Worm (Caenorhabditis elegans): ENCODE measurements around the gene nas-12.

nas-12 gene

DNA sequence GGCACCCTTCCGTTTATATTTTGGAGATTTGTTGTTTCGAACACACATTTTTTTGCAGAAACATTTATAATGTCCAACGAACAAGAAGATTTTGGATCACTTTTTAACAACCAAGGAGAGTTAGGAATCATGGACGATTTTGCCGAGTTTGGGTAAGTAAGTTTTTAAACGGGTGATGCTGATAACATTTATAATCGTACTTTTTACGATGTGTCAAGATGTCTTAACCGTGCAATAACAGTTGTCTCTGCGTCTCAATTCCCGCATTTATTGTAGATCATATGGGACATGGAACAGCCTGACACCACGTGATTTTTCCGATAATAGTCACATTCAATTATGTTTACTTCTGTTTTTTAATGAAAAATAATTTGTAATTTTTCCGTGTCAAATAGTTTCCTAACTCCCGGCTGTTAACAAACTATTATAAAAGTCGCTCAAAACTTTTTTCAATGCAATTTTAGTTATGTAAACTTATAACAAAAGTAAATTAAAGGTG lies 26.8 kb downstream of the nas-12 start, which contains the start of gene daf-14:
Gene daf-14, plus strand, starts transcription at position 51 of the 499 bp plus-strand sequence.
- no peak for TF ChIP-seq hnd-1 (tag; optimal IDR thresholded peaks at IDR 0.05)
- TF ChIP-seq sea-1 (GFP tag; conservative IDR thresholded peaks at IDR 0.05), result no peak
- TF ChIP-seq scrt-1 (GFP tag; IDR thresholded peaks at IDR 0.05), result no peak

DNA sequence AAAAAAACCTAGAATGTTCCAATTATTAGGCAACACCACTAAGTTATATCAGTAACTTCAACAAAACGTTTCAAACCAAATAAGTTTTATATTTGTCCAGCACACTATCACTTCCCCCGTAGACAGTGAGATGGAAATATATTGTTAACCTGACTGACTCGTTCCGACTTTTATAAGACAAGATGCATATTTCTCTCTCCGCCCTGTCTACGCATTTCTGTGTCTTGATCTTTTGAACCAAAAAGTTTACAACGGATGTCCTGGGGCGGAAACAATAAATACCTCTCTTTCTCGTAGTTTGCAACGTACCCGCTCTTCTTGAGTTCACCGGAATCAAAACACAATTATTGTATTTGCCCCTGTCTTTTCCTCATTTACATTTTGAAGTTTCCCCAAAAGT lies 27.4 kb downstream of the nas-12 start:
- no peak for TF ChIP-seq scrt-1 (GFP tag; IDR thresholded peaks at IDR 0.05)

DNA sequence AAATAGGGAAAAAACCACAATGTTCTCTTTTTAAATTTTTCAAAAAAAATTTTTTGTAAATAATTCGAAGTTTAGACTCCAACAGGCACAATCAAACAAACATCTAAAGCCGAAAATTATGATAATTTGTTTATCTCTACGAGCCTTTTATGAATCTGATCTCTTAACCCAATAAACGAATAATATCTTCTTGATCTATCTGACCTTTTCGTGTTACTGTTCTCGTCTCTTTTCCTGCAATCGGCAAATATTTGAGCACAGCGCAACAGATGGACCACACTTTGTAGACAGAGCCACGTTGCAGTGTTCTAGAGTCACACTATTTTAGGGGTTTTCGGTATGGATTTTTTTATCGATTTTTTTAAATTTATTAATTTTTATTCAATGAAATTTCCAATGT lies 27.9 kb downstream of the nas-12 start:
- TF ChIP-seq ceh-13 (GFP tag; optimal IDR thresholded peaks at IDR 0.05) (no peak), ama-1 (optimal IDR thresholded peaks at IDR 0.05) (no peak), F13C5.2 (tag; optimal IDR thresholded peaks at IDR 0.05) (no peak), scrt-1 (GFP tag; IDR thresholded peaks at IDR 0.05) (no peak), B0310.2 (tag; optimal IDR thresholded peaks at IDR 0.05) (no peak), aly-1 (tag; optimal IDR thresholded peaks at IDR 0.05) (no peak), tra-4 (tag; optimal IDR thresholded peaks at IDR 0.05) (no peak), flt-1 (GFP tag; IDR thresholded peaks at IDR 0.05) (no peak), pes-1 (GFP tag; IDR thresholded peaks at IDR 0.05) (no peak), ets-7 (tag; optimal IDR thresholded peaks at IDR 0.05) (no peak), hmbx-1 (tag; optimal IDR thresholded peaks at IDR 0.05) (no peak), hnd-1 (tag; optimal IDR thresholded peaks at IDR 0.05) (no peak), ceh-36 (tag; optimal IDR thresholded peaks at IDR 0.05) (no peak), hmg-4 (GFP tag; optimal IDR thresholded peaks at IDR 0.05) (no peak), sea-1 (GFP tag; conservative IDR thresholded peaks at IDR 0.05) (no peak), tbx-11 (GFP tag; IDR thresholded peaks at IDR 0.05) (no peak), tbx-37 (GFP tag; conservative IDR thresholded peaks at IDR 0.05) (no peak)

DNA sequence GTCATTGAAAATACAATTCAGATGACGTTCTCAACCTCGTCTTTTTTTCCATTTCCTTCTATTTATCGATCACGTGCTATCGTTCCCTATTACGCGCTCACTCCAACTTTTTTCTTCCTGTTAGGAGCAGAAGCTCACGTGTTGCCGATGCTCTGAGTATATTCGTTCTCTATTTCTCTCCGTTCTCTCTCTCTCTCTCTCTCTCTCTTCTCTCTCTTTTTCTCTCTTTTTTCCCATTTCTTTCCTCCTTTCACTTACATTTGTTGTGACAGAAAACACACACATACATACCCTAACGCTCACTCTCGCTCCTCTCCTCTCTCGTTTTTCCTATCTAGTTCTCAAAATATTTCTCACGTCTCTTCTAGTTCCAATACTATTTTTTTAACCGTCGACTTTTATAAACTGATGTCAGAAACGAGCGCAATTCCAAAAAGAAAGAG lies 28.5 kb downstream of the nas-12 start:
- no peak for TF ChIP-seq tbx-37 (GFP tag; conservative IDR thresholded peaks at IDR 0.05)
- no peak for TF ChIP-seq B0310.2 (tag; optimal IDR thresholded peaks at IDR 0.05)
- TF ChIP-seq flt-1 (GFP tag; IDR thresholded peaks at IDR 0.05), result no peak
- no peak for TF ChIP-seq tbx-11 (GFP tag; IDR thresholded peaks at IDR 0.05)
- no peak for TF ChIP-seq hmbx-1 (tag; optimal IDR thresholded peaks at IDR 0.05)
- TF ChIP-seq aly-1 (tag; optimal IDR thresholded peaks at IDR 0.05), result no peak
- TF ChIP-seq sea-1 (GFP tag; conservative IDR thresholded peaks at IDR 0.05), result no peak
- TF ChIP-seq F13C5.2 (tag; optimal IDR thresholded peaks at IDR 0.05), result no peak
- no peak for TF ChIP-seq scrt-1 (GFP tag; IDR thresholded peaks at IDR 0.05)
- no peak for TF ChIP-seq ceh-36 (tag; optimal IDR thresholded peaks at IDR 0.05)
- no peak for TF ChIP-seq ama-1 (optimal IDR thresholded peaks at IDR 0.05)
- no peak for TF ChIP-seq pes-1 (GFP tag; IDR thresholded peaks at IDR 0.05)
- TF ChIP-seq hnd-1 (tag; optimal IDR thresholded peaks at IDR 0.05), result no peak

DNA sequence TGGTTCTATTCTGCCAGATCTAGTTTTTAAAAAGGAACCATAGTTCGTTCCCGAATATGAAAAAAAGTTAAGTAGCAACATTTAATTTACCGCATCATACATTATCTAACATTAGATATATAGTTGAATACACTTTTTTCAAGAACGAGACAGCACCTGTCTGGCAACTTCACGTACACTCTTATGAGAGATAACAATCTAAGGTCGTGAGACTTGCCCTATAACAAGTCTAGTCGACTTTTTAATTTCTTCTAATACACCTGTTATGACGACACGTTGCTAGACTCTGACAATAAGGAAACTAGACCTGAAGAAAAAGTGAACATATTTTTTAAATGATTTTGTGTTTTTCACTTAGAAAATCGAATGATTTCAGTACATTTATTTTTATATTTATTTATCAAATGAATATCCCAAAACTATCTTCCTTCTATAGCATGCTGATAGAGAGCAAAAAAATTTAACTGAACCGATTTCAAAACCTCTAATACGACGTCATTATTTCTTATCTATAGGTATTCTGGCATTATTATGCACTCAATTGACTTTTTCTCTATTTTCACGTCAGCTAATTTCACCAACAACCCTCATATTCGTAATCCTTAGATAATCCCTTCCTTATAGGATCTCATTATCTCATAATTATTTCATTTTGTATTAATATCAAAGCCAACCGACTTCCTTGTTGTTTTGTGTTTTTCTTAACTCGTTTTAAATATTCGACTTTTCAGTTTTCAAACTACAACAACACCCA lies 29.2 kb downstream of the nas-12 start:
- TF ChIP-seq sea-1 (GFP tag; conservative IDR thresholded peaks at IDR 0.05), result no peak
- no peak for TF ChIP-seq pes-1 (GFP tag; IDR thresholded peaks at IDR 0.05)
- no peak for TF ChIP-seq ceh-13 (GFP tag; optimal IDR thresholded peaks at IDR 0.05)
- no peak for TF ChIP-seq ceh-36 (tag; optimal IDR thresholded peaks at IDR 0.05)
- TF ChIP-seq aly-1 (tag; optimal IDR thresholded peaks at IDR 0.05), result no peak
- no peak for TF ChIP-seq F13C5.2 (tag; optimal IDR thresholded peaks at IDR 0.05)
- TF ChIP-seq hmbx-1 (tag; optimal IDR thresholded peaks at IDR 0.05), result no peak
- TF ChIP-seq B0310.2 (tag; optimal IDR thresholded peaks at IDR 0.05), result no peak
- no peak for TF ChIP-seq ets-7 (tag; optimal IDR thresholded peaks at IDR 0.05)
- no peak for TF ChIP-seq hnd-1 (tag; optimal IDR thresholded peaks at IDR 0.05)
- TF ChIP-seq ama-1 (optimal IDR thresholded peaks at IDR 0.05), result no peak
- no peak for TF ChIP-seq hmg-4 (GFP tag; optimal IDR thresholded peaks at IDR 0.05)
- no peak for TF ChIP-seq flt-1 (GFP tag; IDR thresholded peaks at IDR 0.05)
- no peak for TF ChIP-seq tbx-11 (GFP tag; IDR thresholded peaks at IDR 0.05)
- no peak for TF ChIP-seq tra-4 (tag; optimal IDR thresholded peaks at IDR 0.05)
- no peak for TF ChIP-seq scrt-1 (GFP tag; IDR thresholded peaks at IDR 0.05)
- no peak for TF ChIP-seq tbx-37 (GFP tag; conservative IDR thresholded peaks at IDR 0.05)

DNA sequence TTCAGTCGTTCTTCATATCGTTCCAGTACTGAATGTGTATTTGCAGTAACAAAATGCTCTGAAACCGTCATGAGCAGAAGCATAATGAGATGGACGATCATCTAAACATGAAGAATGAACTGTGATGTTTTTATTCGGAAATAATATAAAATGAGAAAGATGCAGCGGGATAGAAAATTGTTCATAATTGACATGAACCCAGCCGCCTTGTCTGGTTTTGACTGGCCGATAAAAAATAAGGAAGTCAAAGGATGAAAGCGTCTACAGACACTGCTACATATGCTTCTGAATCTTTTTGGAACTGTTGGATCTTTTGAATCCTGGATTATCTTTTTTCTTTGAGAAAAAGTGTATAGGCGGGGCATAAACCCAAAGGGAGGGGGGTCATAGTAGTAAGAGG lies 35.7 kb downstream of the nas-12 start, which contains the start of gene F01G10.9:
Gene F01G10.9, minus strand, starts transcription at position 101 of the 400 bp plus-strand sequence.
- no peak for TF ChIP-seq hmbx-1 (tag; optimal IDR thresholded peaks at IDR 0.05)
- TF ChIP-seq F13C5.2 (tag; optimal IDR thresholded peaks at IDR 0.05), result no peak
- TF ChIP-seq hnd-1 (tag; optimal IDR thresholded peaks at IDR 0.05), result no peak
- TF ChIP-seq ceh-13 (GFP tag; optimal IDR thresholded peaks at IDR 0.05), result no peak
- no peak for TF ChIP-seq pes-1 (GFP tag; IDR thresholded peaks at IDR 0.05)
- no peak for TF ChIP-seq sea-1 (GFP tag; conservative IDR thresholded peaks at IDR 0.05)
- TF ChIP-seq tbx-11 (GFP tag; IDR thresholded peaks at IDR 0.05), result no peak
- TF ChIP-seq aly-1 (tag; optimal IDR thresholded peaks at IDR 0.05), result no peak

DNA sequence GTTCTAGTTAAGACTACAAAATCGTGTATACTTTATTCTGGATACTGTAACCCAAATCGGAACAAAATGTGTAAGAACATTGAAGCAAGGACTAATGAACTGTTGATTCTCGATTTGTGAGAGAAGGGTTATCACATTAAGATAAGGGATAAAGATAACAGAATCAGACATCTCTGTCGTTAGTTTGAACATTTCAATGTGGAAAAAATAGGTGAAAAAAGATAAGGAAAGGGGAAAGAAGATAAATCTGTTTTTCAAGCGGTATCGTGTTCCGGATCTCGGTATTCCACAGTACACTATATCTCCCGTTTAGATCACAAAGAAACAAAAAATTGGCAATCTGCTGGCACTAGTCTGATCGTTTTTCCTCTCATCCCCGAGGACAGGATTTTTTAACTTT lies 37.2 kb downstream of the nas-12 start:
- TF ChIP-seq pes-1 (GFP tag; IDR thresholded peaks at IDR 0.05), result no peak

DNA sequence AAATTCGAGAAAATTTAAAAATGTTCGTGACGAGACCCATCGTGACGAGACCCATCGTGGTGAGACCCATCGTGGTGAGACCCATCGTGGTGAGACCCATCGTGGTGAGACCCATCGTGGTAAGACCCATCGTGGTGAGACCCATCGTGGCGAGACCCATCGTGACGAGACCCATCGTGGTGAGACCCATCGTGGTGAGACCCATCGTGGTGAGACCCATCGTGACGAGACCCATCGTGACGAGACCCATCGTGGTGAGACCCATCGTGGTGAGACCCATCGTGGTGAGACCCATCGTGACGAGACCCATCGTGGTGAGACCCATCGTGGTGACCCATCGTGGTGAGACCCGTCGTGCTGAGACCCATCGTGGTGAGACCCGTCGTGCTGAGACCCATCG lies 39.1 kb downstream of the nas-12 start:
- TF ChIP-seq flt-1 (GFP tag; IDR thresholded peaks at IDR 0.05), result 0 out of 2 replicates have a peak, but pooled peaks have one; percentile 27

Measured in whole organism, early embryonic.